Worm (Caenorhabditis elegans): ENCODE results near the gene srw-123.

DNA sequence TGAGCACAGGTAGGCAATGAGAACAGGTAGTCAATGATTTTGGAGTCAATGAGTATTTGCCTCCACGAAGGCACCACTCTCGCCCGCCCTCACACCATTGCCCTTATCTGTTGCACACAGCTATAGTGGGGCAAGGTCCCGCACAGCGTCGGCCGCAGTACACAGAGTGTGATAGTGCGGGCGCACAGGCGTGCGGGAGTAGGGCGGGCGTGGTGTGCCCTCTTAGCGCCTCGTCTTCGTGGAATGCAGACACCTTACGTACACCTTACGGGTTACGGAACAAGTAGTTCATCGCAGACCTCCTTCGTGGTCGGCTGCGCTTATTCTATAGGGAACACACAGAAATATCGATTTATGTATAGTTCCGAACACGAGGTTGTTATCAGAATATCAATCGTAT, 42.7 kb upstream of the srw-123 start:
- TF ChIP-seq ceh-16 (tag; optimal IDR thresholded peaks at IDR 0.05) (no peak), elt-1 (tag; optimal IDR thresholded peaks at IDR 0.05) (no peak), nhr-237 (tag; optimal IDR thresholded peaks at IDR 0.05) (no peak), snpc-4 (tag; optimal IDR thresholded peaks at IDR 0.05) (no peak), nhr-6 (tag; optimal IDR thresholded peaks at IDR 0.05) (no peak), skn-1 (tag; optimal IDR thresholded peaks at IDR 0.05) (no peak)
